Worm (Caenorhabditis elegans): ENCODE results near the gene str-228.
"Not testable (repeated sequence)": the region's sequence is repeated elsewhere in the genome, so short reads cannot be mapped to it uniquely, and the experiment has no call there.

DNA sequence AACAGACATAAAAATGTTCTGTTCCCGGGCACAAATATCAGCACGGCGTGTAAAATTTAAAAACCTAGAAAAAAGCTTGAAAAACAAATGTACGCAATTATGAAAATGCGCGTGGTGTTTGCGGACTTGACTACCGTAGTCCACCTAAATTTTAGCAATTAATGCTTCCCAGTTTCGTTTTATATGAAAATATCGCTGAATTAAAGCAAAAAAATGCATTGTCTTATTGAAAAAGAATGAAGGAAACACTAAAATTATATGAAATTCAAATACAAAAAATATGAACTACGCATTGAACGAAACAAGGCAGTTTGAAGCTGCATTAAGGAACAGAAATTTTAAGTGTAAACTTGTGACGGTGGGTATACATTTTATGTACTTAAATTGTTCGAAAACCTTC, 3.7 kb upstream of the str-228 start, which contains the start of gene ugt-64:
- not testable (repeated sequence) for TF ChIP-seq ZK185.1 (tag; optimal IDR thresholded peaks at IDR 0.05; ENCODE audit: poor library complexity, severe bottlenecking); hsf-1 (GFP tag; IDR thresholded peaks at IDR 0.05); lin-35 (GFP tag; optimal IDR thresholded peaks at IDR 0.05); ama-1 (optimal IDR thresholded peaks at IDR 0.05); ama-1 (GFP tag; optimal IDR thresholded peaks at IDR 0.05); zfh-2 (GFP tag; conservative IDR thresholded peaks at IDR 0.05); F22D6.2 (tag; optimal IDR thresholded peaks at IDR 0.05); F23B12.7 (tag; optimal IDR thresholded peaks at IDR 0.05; ENCODE audit: insufficient read depth); snpc-4 (GFP tag; optimal IDR thresholded peaks at IDR 0.05); snpc-4 (tag; optimal IDR thresholded peaks at IDR 0.05); lin-40 (tag; optimal IDR thresholded peaks at IDR 0.05); unc-62 (GFP tag; optimal IDR thresholded peaks at IDR 0.05); sea-2 (GFP tag; IDR thresholded peaks at IDR 0.05); pha-4 (tag; optimal IDR thresholded peaks at IDR 0.05); hlh-26 (GFP tag; conservative IDR thresholded peaks at IDR 0.05); nfya-1 (tag; optimal IDR thresholded peaks at IDR 0.05; ENCODE audit: borderline replicate concordance, insufficient read depth)

Measured in whole organism, young adult.